Worm (Caenorhabditis elegans) whole organism, midembryonic: ENCODE measurements around the gene fbxc-51.

Experiments used
- T22C8.4 ChIP-seq: fragments of 200-800 bp; sonication (Bioruptor generic); IDR thresholded peaks from 2 replicates; pipeline ENCODE4 v1.3.6; 2022; ENCODE audit warnings: missing genetic modification characterization, missing compliant biosample characterization
- cog-1 ChIP-seq: sonication (generic microtip); optimal IDR thresholded peaks from 2 replicates; lab custom pipeline; 2016; ENCODE audit warnings: missing genetic modification characterization, missing compliant biosample characterization
- flt-1 ChIP-seq: fragments of 200-800 bp; sonication (Bioruptor generic); IDR thresholded peaks from 2 replicates; pipeline ENCODE4 v1.3.6; 2022; ENCODE audit warnings: missing genetic modification characterization, missing compliant biosample characterization
- klf-2 ChIP-seq: fragments of 200-800 bp; sonication (Bioruptor generic); conservative IDR thresholded peaks from 2 replicates; pipeline ENCODE4 v1.3.6; 2022; ENCODE audit warnings: missing genetic modification reagents, missing genetic modification characterization, missing compliant biosample characterization
- ref-1 ChIP-seq: fragments of 200-800 bp; sonication (Bioruptor generic); conservative IDR thresholded peaks from 2 replicates; pipeline ENCODE4 v1.3.6; 2022; ENCODE audit warnings: missing genetic modification reagents, missing genetic modification characterization, missing compliant biosample characterization
- ztf-29 ChIP-seq: fragments of 200-800 bp; sonication (Bioruptor generic); IDR thresholded peaks from 2 replicates; pipeline ENCODE4 v1.3.6; 2022; ENCODE audit warnings: missing genetic modification reagents, missing genetic modification characterization, missing compliant biosample characterization

DNA sequence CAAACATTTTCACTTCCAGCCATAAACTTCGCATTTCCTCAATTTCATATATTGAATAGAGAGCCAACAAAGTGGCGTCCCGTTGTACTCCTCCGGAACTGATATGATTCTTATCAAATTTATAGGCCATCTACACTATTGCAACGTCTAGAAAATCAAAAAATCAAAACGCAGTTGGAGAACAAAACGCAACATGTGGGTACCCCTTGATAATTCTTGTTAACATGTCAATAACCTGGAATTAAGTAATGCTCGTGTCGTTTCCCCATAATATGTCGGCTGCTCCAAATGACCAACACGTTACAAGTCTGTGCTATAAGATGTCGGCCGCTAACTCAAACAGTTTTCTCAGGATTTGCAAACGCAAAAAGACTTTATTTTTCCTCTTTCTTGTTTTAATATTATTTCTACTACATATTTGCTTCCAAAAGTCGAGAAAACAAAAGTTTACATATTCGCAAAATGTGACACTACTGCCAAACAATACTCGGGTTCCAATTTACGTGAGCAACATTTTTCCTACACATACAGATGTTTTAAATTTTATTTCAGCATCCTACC lies 12.1 kb downstream of the fbxc-51 start:
- TF ChIP-seq flt-1 (GFP tag; lab: Robert Waterston, UW), result no peak
- no peak for TF ChIP-seq ref-1 (GFP tag; lab: Robert Waterston, UW)
- no peak for TF ChIP-seq ztf-29 (GFP tag; lab: Robert Waterston, UW)
- TF ChIP-seq cog-1, result no peak
- no peak for TF ChIP-seq T22C8.4 (GFP tag; lab: Robert Waterston, UW)
- TF ChIP-seq klf-2 (GFP tag; lab: Robert Waterston, UW), result no peak
